Worm (Caenorhabditis elegans): ENCODE results near the gene snu-66.

- TF ChIP-seq nhr-76 (tag; optimal IDR thresholded peaks at IDR 0.05) (no peak), ama-1 (optimal IDR thresholded peaks at IDR 0.05) (no peak)
Observed at ce11 chrV:7551821-7552220, 23.6 kb downstream of the snu-66 start, which contains the start of gene F19F10.3.

Measured in whole organism, L4 larva.